Worm (Caenorhabditis elegans): ENCODE results near the gene rap-3.
A peak's percentile ranks its signal among the peaks of the same experiment; 100 is the strongest.
"Not testable (repeated sequence)": the region's sequence is repeated elsewhere in the genome, so short reads cannot be mapped to it uniquely, and the experiment has no call there.

ce11 chrIV:11196866-11197265 lies 19.8 kb downstream of the rap-3 start:
- TF ChIP-seq atf-7 (tag; optimal IDR thresholded peaks at IDR 0.05); let-526 (GFP tag; IDR thresholded peaks at IDR 0.05); snpc-3.4 (tag; optimal IDR thresholded peaks at IDR 0.05); B0336.3 (GFP tag; IDR thresholded peaks at IDR 0.05); nhr-90 (tag; optimal IDR thresholded peaks at IDR 0.05); dpl-1 (GFP tag; optimal IDR thresholded peaks at IDR 0.05); xnd-1 (tag; optimal IDR thresholded peaks at IDR 0.05); nfya-1 (tag; optimal IDR thresholded peaks at IDR 0.05; ENCODE audit: borderline replicate concordance, insufficient read depth); ZK185.1 (tag; optimal IDR thresholded peaks at IDR 0.05; ENCODE audit: poor library complexity, severe bottlenecking); egl-18 (GFP tag; IDR thresholded peaks at IDR 0.05); unc-62 (GFP tag; optimal IDR thresholded peaks at IDR 0.05); nhr-80 (tag; optimal IDR thresholded peaks at IDR 0.05); snpc-4 (GFP tag; optimal IDR thresholded peaks at IDR 0.05); snpc-4 (tag; optimal IDR thresholded peaks at IDR 0.05): not testable (repeated sequence)
- TF ChIP-seq ztf-25 (GFP tag; IDR thresholded peaks at IDR 0.05): peak; percentile 82

Measured in whole organism, young adult.